Fruit fly (Drosophila melanogaster) whole organism, embryonic: ENCODE measurements around the gene CG44174.

Experiments
- ATbp ChIP-seq: fragments of 200-800 bp; sonication (Bioruptor generic); optimal IDR thresholded peaks from 2 replicates; lab custom pipeline; 2017; ENCODE audit warnings: missing biosample characterization, mild to moderate bottlenecking, missing genetic modification characterization, missing genetic modification reagents
- CG10147 ChIP-seq: fragments of 200-800 bp; sonication (Bioruptor generic); optimal IDR thresholded peaks from 2 replicates; lab custom pipeline; 2019; ENCODE audit warnings: missing biosample characterization, mild to moderate bottlenecking, missing genetic modification characterization, moderate library complexity
- CG12299 ChIP-seq: fragments of 200-800 bp; sonication (Bioruptor generic); optimal IDR thresholded peaks from 2 replicates; lab custom pipeline; 2018; ENCODE audit warnings: missing biosample characterization, mild to moderate bottlenecking, missing genetic modification characterization
- CG13287 ChIP-seq: fragments of 200-800 bp; sonication (Bioruptor generic); IDR thresholded peaks from 2 replicates; pipeline ENCODE4 v1.3.6; 2022; ENCODE audit warnings: missing biosample characterization, missing genetic modification characterization; ENCODE audit not compliant: partially characterized antibody
- CG14710 ChIP-seq: fragments of 200-800 bp; sonication (Bioruptor generic); optimal IDR thresholded peaks from 3 replicates; lab custom pipeline; 2019; ENCODE audit warnings: missing biosample characterization, mild to moderate bottlenecking, missing genetic modification characterization, moderate library complexity
- CG16815 ChIP-seq: fragments of 200-800 bp; sonication (Bioruptor generic); optimal IDR thresholded peaks from 3 replicates; lab custom pipeline; 2017; ENCODE audit warnings: missing biosample characterization, mild to moderate bottlenecking, missing genetic modification characterization
- CG17186 ChIP-seq: fragments of 200-800 bp; sonication (Bioruptor generic); optimal IDR thresholded peaks from 3 replicates; lab custom pipeline; 2017; ENCODE audit warnings: missing biosample characterization, missing genetic modification reagents, missing genetic modification characterization
- CG18262 ChIP-seq: fragments of 200-800 bp; optimal IDR thresholded peaks from 3 replicates; lab custom pipeline; 2019; ENCODE audit warnings: missing biosample characterization, mild to moderate bottlenecking, missing genetic modification characterization, moderate library complexity
- CG18599 ChIP-seq: fragments of 200-800 bp; sonication (Bioruptor generic); optimal IDR thresholded peaks from 3 replicates; lab custom pipeline; 2017; ENCODE audit warnings: missing biosample characterization, missing genetic modification characterization, mild to moderate bottlenecking, moderate library complexity, missing genetic modification reagents
- CG2116 ChIP-seq: fragments of 200-800 bp; sonication (Bioruptor generic); optimal IDR thresholded peaks from 3 replicates; lab custom pipeline; 2018; ENCODE audit warnings: missing biosample characterization, mild to moderate bottlenecking, missing genetic modification characterization
- CG2712 ChIP-seq: fragments of 200-800 bp; optimal IDR thresholded peaks from 3 replicates; lab custom pipeline; 2019; ENCODE audit warnings: missing biosample characterization, mild to moderate bottlenecking, missing genetic modification characterization, moderate library complexity
- CG3838 ChIP-seq: fragments of 200-800 bp; sonication (Bioruptor generic); optimal IDR thresholded peaks from 3 replicates; lab custom pipeline; 2016; ENCODE audit warnings: missing biosample characterization, missing genetic modification characterization
- CG4424 ChIP-seq: fragments of 200-800 bp; sonication (Bioruptor generic); optimal IDR thresholded peaks from 3 replicates; lab custom pipeline; 2016; ENCODE audit warnings: missing biosample characterization, missing genetic modification characterization
- CG4617 ChIP-seq: fragments of 200-800 bp; sonication (Bioruptor generic); optimal IDR thresholded peaks from 3 replicates; lab custom pipeline; 2016; ENCODE audit warnings: missing biosample characterization, missing genetic modification characterization, borderline replicate concordance
- CG7271 ChIP-seq: fragments of 200-800 bp; sonication (Bioruptor generic); optimal IDR thresholded peaks from 2 replicates; lab custom pipeline; 2018; ENCODE audit warnings: missing biosample characterization, mild to moderate bottlenecking, missing genetic modification characterization, moderate library complexity
- CG7987 ChIP-seq: fragments of 200-800 bp; sonication (Bioruptor generic); optimal IDR thresholded peaks from 2 replicates; lab custom pipeline; 2018; ENCODE audit warnings: missing biosample characterization, mild to moderate bottlenecking, missing genetic modification characterization, moderate library complexity
- CG8924 ChIP-seq: fragments of 200-800 bp; optimal IDR thresholded peaks from 3 replicates; lab custom pipeline; 2019; ENCODE audit warnings: missing biosample characterization, mild to moderate bottlenecking, missing genetic modification characterization, moderate library complexity
- CG9727 ChIP-seq: fragments of 200-800 bp; sonication (Bioruptor generic); optimal IDR thresholded peaks from 3 replicates; lab custom pipeline; 2017; ENCODE audit warnings: missing biosample characterization, mild to moderate bottlenecking, missing genetic modification characterization
- Fer2 ChIP-seq: fragments of 200-800 bp; sonication (Bioruptor generic); optimal IDR thresholded peaks from 2 replicates; lab custom pipeline; 2018; ENCODE audit warnings: missing biosample characterization, mild to moderate bottlenecking, missing genetic modification characterization, moderate library complexity
- Fer3 ChIP-seq: fragments of 200-800 bp; sonication (Bioruptor generic); optimal IDR thresholded peaks from 2 replicates; lab custom pipeline; 2018; ENCODE audit warnings: missing biosample characterization, mild to moderate bottlenecking, missing genetic modification characterization, moderate library complexity
- GATAe ChIP-seq: fragments of 200-800 bp; sonication (Bioruptor generic); conservative IDR thresholded peaks from 2 replicates; pipeline ENCODE4 v1.3.6; 2022; ENCODE audit warnings: missing biosample characterization, missing genetic modification characterization
- HLH4C ChIP-seq: fragments of 200-800 bp; sonication (Bioruptor generic); IDR thresholded peaks from 3 replicates; pipeline ENCODE4 v1.3.6; 2022; ENCODE audit warnings: missing biosample characterization, missing genetic modification characterization; ENCODE audit not compliant: partially characterized antibody
- Hey ChIP-seq: fragments of 200-800 bp; sonication (Bioruptor generic); optimal IDR thresholded peaks from 3 replicates; lab custom pipeline; 2018; ENCODE audit warnings: missing biosample characterization, mild to moderate bottlenecking, missing genetic modification characterization
- Hr78 ChIP-seq, 2 experiments: fragments of 200-800 bp in 1 of 2; fragments of >200 bp in 1 of 2; sonication (Bioruptor generic) in 1 of 2; optimal IDR thresholded peaks; 2 replicates each; lab custom pipeline; 2017 to 2019; ENCODE audit warnings: missing biosample characterization in 2 of 2, missing genetic modification characterization in 2 of 2, mild to moderate bottlenecking in 1 of 2, moderate library complexity in 1 of 2
- Kr ChIP-seq: fragments of 200-800 bp; sonication (Bioruptor generic); optimal IDR thresholded peaks from 2 replicates; lab custom pipeline; 2017; ENCODE audit warnings: missing biosample characterization, mild to moderate bottlenecking, missing genetic modification characterization
- MESR4 ChIP-seq: fragments of 200-800 bp; sonication (Bioruptor generic); optimal IDR thresholded peaks from 2 replicates; lab custom pipeline; 2018; ENCODE audit warnings: missing biosample characterization, mild to moderate bottlenecking, missing genetic modification characterization, moderate library complexity
- MTF-1 ChIP-seq: fragments of 200-800 bp; sonication (Bioruptor generic); optimal IDR thresholded peaks from 2 replicates; lab custom pipeline; 2018; ENCODE audit warnings: missing biosample characterization, mild to moderate bottlenecking, missing genetic modification characterization, borderline replicate concordance
- Nf-YC ChIP-seq: fragments of 200-800 bp; optimal IDR thresholded peaks from 3 replicates; lab custom pipeline; 2019; ENCODE audit warnings: missing biosample characterization, mild to moderate bottlenecking, missing genetic modification characterization, moderate library complexity
- Oli ChIP-seq: fragments of 200-800 bp; sonication (Bioruptor generic); optimal IDR thresholded peaks from 2 replicates; lab custom pipeline; 2018; ENCODE audit warnings: missing biosample characterization, mild to moderate bottlenecking, missing genetic modification characterization, moderate library complexity
- Six4 ChIP-seq: fragments of 200-800 bp; sonication (Bioruptor generic); optimal IDR thresholded peaks from 2 replicates; lab custom pipeline; 2016; ENCODE audit warnings: missing biosample characterization, missing genetic modification characterization
- chif ChIP-seq, 2 experiments: fragments of 200-800 bp; sonication (Bioruptor generic); optimal IDR thresholded peaks; 3 replicates each; lab custom pipeline; 2016; ENCODE audit warnings: missing biosample characterization in 2 of 2, missing genetic modification characterization in 2 of 2
- ems ChIP-seq: fragments of 200-800 bp; sonication (Bioruptor generic); optimal IDR thresholded peaks from 3 replicates; lab custom pipeline; 2016; ENCODE audit warnings: missing biosample characterization, missing genetic modification characterization
- fd64A ChIP-seq: fragments of 200-800 bp; sonication (Bioruptor generic); optimal IDR thresholded peaks from 3 replicates; lab custom pipeline; 2018; ENCODE audit warnings: missing biosample characterization, mild to moderate bottlenecking, missing genetic modification characterization
- fru ChIP-seq: fragments of >200 bp; optimal IDR thresholded peaks from 2 replicates; lab custom pipeline; 2017
- ftz-f1 ChIP-seq: fragments of 200-800 bp; sonication (Bioruptor generic); optimal IDR thresholded peaks from 2 replicates; lab custom pipeline; 2016; ENCODE audit warnings: missing biosample characterization, missing genetic modification characterization
- fu2 ChIP-seq: fragments of 200-800 bp; sonication (Bioruptor generic); optimal IDR thresholded peaks from 2 replicates; lab custom pipeline; 2016; ENCODE audit warnings: missing biosample characterization, missing genetic modification characterization
- gfzf ChIP-seq: fragments of 200-800 bp; sonication (Bioruptor generic); optimal IDR thresholded peaks from 2 replicates; lab custom pipeline; 2016; ENCODE audit warnings: missing biosample characterization, mild to moderate bottlenecking, missing genetic modification characterization, moderate library complexity
- h ChIP-seq: fragments of >200 bp; optimal IDR thresholded peaks from 2 replicates; lab custom pipeline; 2017
- luna ChIP-seq: fragments of 200-800 bp; sonication (Bioruptor generic); optimal IDR thresholded peaks from 2 replicates; lab custom pipeline; 2016; ENCODE audit warnings: missing biosample characterization, missing genetic modification characterization
- pita ChIP-seq: fragments of 200-800 bp; sonication (Bioruptor generic); optimal IDR thresholded peaks from 2 replicates; lab custom pipeline; 2017; ENCODE audit warnings: missing biosample characterization, mild to moderate bottlenecking, missing genetic modification characterization
- prd ChIP-seq, 3 experiments: fragments of >200 bp in 2 of 3; fragments of 200-800 bp in 1 of 3; sonication (Bioruptor generic) in 1 of 3; optimal IDR thresholded peaks in 2 of 3; IDR thresholded peaks in 1 of 3; 2 replicates in 2 of 3; 3 replicates in 1 of 3; pipeline versions ENCODE4 v1.3.6 to Lab custom; 2017 to 2022; ENCODE audit warnings: missing biosample characterization in 1 of 3, missing genetic modification characterization in 1 of 3
- sim ChIP-seq: fragments of 200-800 bp; sonication (Bioruptor generic); IDR thresholded peaks from 2 replicates; pipeline ENCODE4 v1.3.6; 2022; ENCODE audit warnings: missing biosample characterization, missing genetic modification characterization
- slbo ChIP-seq: fragments of 200-800 bp; sonication (Bioruptor generic); IDR thresholded peaks from 2 replicates; pipeline ENCODE4 v1.3.6; 2022; ENCODE audit warnings: missing biosample characterization, missing genetic modification characterization
- tll ChIP-seq, 2 experiments: fragments of 200-800 bp in 1 of 2; fragments of >200 bp in 1 of 2; sonication (Bioruptor generic) in 1 of 2; optimal IDR thresholded peaks; 2 replicates each; lab custom pipeline; 2017 to 2019; ENCODE audit warnings: missing biosample characterization in 2 of 2, missing genetic modification characterization in 2 of 2, mild to moderate bottlenecking in 1 of 2, moderate library complexity in 1 of 2
- tna ChIP-seq: fragments of 200-800 bp; sonication (Bioruptor generic); IDR thresholded peaks from 2 replicates; pipeline ENCODE4 v1.3.6; 2022; ENCODE audit warnings: missing biosample characterization, missing genetic modification characterization; ENCODE audit not compliant: partially characterized antibody
- twi ChIP-seq: fragments of 200-800 bp; optimal IDR thresholded peaks from 2 replicates; lab custom pipeline; 2019; ENCODE audit warnings: missing biosample characterization, mild to moderate bottlenecking, missing genetic modification characterization, moderate library complexity
- zen ChIP-seq: fragments of 200-800 bp; sonication (Bioruptor generic); optimal IDR thresholded peaks from 3 replicates; lab custom pipeline; 2018; ENCODE audit warnings: missing biosample characterization, mild to moderate bottlenecking, missing genetic modification characterization, moderate library complexity
- zf30C ChIP-seq: fragments of 200-800 bp; sonication (Bioruptor generic); optimal IDR thresholded peaks from 3 replicates; lab custom pipeline; 2018; ENCODE audit warnings: missing biosample characterization, mild to moderate bottlenecking, missing genetic modification characterization

CG44174 gene

DNA sequence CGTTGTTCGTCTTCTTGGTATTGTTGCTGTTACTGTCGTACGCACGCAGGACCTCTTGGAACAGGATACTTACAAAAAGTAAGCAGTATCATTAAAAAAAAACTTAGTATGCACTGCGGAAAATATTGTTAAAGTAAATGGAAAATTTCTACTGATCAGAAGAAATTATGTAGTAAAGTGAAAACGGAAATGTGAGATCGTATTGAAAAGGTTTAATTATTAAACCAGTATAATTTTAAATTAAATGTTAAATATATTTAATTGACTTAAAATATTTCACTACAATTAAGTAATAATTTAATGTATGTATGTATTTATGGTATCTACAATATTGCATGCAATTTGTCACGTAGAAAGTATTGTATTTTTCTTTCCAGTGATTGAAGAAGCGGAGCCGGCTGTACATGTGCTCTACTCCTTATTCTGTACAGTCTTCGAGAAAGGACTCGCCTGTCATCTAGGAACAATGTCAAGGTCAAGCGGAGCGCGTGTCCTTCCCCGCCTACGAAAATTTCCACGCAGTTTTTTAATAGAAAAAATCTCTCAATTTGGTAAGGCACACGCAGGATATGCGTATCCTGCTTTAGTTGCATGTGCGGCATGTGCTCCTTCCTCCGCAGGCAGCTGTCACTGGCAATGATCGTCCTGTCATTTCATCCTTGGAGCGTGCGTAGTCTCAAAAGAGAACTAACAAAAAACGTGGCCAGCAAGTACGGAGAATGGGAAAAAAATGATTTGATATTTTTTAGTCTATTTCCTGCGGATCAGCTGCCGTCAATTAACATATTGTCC is 46.2 kb upstream of the CG44174 start (continued):
- TF ChIP-seq Hey (tag; lab: Kevin White, UChicago) (no peak), ATbp (GFP tag; lab: Kevin White, UChicago) (no peak), CG2712 (tag; lab: Kevin White, UChicago) (peak; percentile 59), fu2 (GFP tag; lab: Kevin White, UChicago) (no peak), ftz-f1 (GFP tag; lab: Kevin White, UChicago) (no peak), Hr78 (GFP tag; optimal IDR thresholded peaks at IDR 0.05; lab: Kevin White, UChicago) (no peak), CG3838 (no peak), tll (GFP tag; optimal IDR thresholded peaks at IDR 0.05; lab: Kevin White, UChicago) (peak in 1 of 2 experiments; percentile 5), zen (tag; lab: Kevin White, UChicago) (peak; percentile 85), ems (no peak), pita (GFP tag; lab: Kevin White, UChicago) (no peak), Nf-YC (tag; lab: Kevin White, UChicago) (no peak), prd (optimal IDR thresholded peaks at IDR 0.05; lab: Kevin White, UChicago) (no peak), prd (GFP tag; IDR thresholded peaks at IDR 0.05; lab: Robert Waterston, UW) (peak; percentile 49; the same call in 2 of the 3 replicates), h (lab: Kevin White, UChicago) (no peak), CG14710 (tag; lab: Kevin White, UChicago) (peak; percentile 36), MTF-1 (GFP tag; lab: Kevin White, UChicago) (no peak), CG7987 (GFP tag; lab: Kevin White, UChicago) (no peak), Oli (tag; lab: Kevin White, UChicago) (no peak), CG10147 (GFP tag; lab: Kevin White, UChicago) (no peak), CG9727 (GFP tag; lab: Kevin White, UChicago) (peak; percentile 48), fd64A (GFP tag; lab: Kevin White, UChicago) (no peak), CG4617 (GFP tag; lab: Kevin White, UChicago) (no peak), zf30C (GFP tag; lab: Kevin White, UChicago) (peak; percentile 75), Fer2 (tag; lab: Kevin White, UChicago) (no peak), slbo (GFP tag; lab: Robert Waterston, UW) (no peak), luna (GFP tag; lab: Kevin White, UChicago) (no peak), chif (GFP tag; optimal IDR thresholded peaks at IDR 0.05; lab: Kevin White, UChicago) (no peak), GATAe (GFP tag; lab: Robert Waterston, UW) (no peak), Fer3 (no peak), CG7271 (tag; lab: Kevin White, UChicago) (no peak), CG13287 (no peak), tna (GFP tag; lab: Robert Waterston, UW) (no peak), CG18599 (no peak), gfzf (GFP tag; lab: Kevin White, UChicago) (no peak), CG16815 (GFP tag; lab: Kevin White, UChicago) (no peak), MESR4 (GFP tag; lab: Kevin White, UChicago) (no peak), fru (lab: Kevin White, UChicago) (no peak), CG8924 (tag; lab: Kevin White, UChicago) (peak; percentile 55), CG4424 (no peak), sim (GFP tag; lab: Robert Waterston, UW) (no peak), CG2116 (GFP tag; lab: Kevin White, UChicago) (no peak), CG18262 (tag; lab: Kevin White, UChicago) (peak; percentile 72), Kr (no peak), twi (peak; percentile 92), CG17186 (GFP tag; lab: Kevin White, UChicago) (no peak), Six4 (GFP tag; lab: Kevin White, UChicago) (no peak), HLH4C (GFP tag; lab: Robert Waterston, UW) (no peak), CG12299 (tag; lab: Kevin White, UChicago) (no peak)
